Fruit fly (Drosophila melanogaster): ENCODE measurements around the gene Tspo.

dm6 chr2L:594048-594447 lies 34.6 kb downstream of the Tspo start:
- TF ChIP-seq Abd-B (GFP tag; optimal IDR thresholded peaks at IDR 0.05) (no peak), OdsH (GFP tag; optimal IDR thresholded peaks at IDR 0.05) (no peak), brk (GFP tag; optimal IDR thresholded peaks at IDR 0.05) (no peak), Myc (optimal IDR thresholded peaks at IDR 0.05) (no peak), GATAd (GFP tag; optimal IDR thresholded peaks at IDR 0.05) (no peak), psq (GFP tag; optimal IDR thresholded peaks at IDR 0.05) (no peak), usp (GFP tag; optimal IDR thresholded peaks at IDR 0.05) (no peak), jim (GFP tag; optimal IDR thresholded peaks at IDR 0.05) (no peak), fru (GFP tag; optimal IDR thresholded peaks at IDR 0.05) (no peak), pan (optimal IDR thresholded peaks at IDR 0.05) (no peak), foxo (GFP tag; optimal IDR thresholded peaks at IDR 0.05) (no peak), Rel (GFP tag; optimal IDR thresholded peaks at IDR 0.05) (no peak), Rel (tag; optimal IDR thresholded peaks at IDR 0.05) (no peak), Hr78 (GFP tag; optimal IDR thresholded peaks at IDR 0.05) (no peak), Mio (GFP tag; optimal IDR thresholded peaks at IDR 0.05) (no peak)
